Worm (Caenorhabditis elegans) whole organism, L4 larva: Measurements from ENCODE around the gene flp-23.

Experiments
- F10B5.3 ChIP-seq: sonication (generic microtip); optimal IDR thresholded peaks from 2 replicates; lab custom pipeline; 2016; ENCODE audit warnings: mild to moderate bottlenecking, missing genetic modification characterization, missing compliant biosample characterization
- F26F4.8 ChIP-seq: fragments of 200-800 bp; sonication (Bioruptor generic); conservative IDR thresholded peaks from 2 replicates; pipeline ENCODE4 v1.3.6; 2022; ENCODE audit warnings: missing genetic modification characterization, missing compliant biosample characterization
- F44E2.7 ChIP-seq: fragments of 200-800 bp; sonication (Bioruptor generic); IDR thresholded peaks from 2 replicates; pipeline ENCODE4 v2.1.2; 2022; ENCODE audit warnings: missing genetic modification characterization, missing compliant biosample characterization
- F49E8.2 ChIP-seq: sonication (generic microtip); optimal IDR thresholded peaks from 2 replicates; lab custom pipeline; 2016; ENCODE audit warnings: missing compliant biosample characterization, mild to moderate bottlenecking, missing genetic modification characterization, borderline replicate concordance
- T20F7.1 ChIP-seq: fragments of 200-800 bp; sonication (Bioruptor generic); optimal IDR thresholded peaks from 2 replicates; lab custom pipeline; 2018; ENCODE audit warnings: mild to moderate bottlenecking, missing genetic modification characterization, missing compliant biosample characterization
- ZK337.2 ChIP-seq: fragments of 200-800 bp; sonication (Bioruptor generic); IDR thresholded peaks from 2 replicates; pipeline ENCODE4 v1.3.6; 2022; ENCODE audit warnings: missing genetic modification reagents, missing genetic modification characterization, missing compliant biosample characterization
- aly-2 ChIP-seq: sonication (generic microtip); optimal IDR thresholded peaks from 2 replicates; lab custom pipeline; 2018; ENCODE audit warnings: missing biosample characterization, missing genetic modification characterization
- ama-1 ChIP-seq: fragments of 150-350 bp; optimal IDR thresholded peaks from 2 replicates; lab custom pipeline; 2014; ENCODE audit warnings: inconsistent platforms, mixed read lengths
- arid-1 ChIP-seq: fragments of 200-800 bp; sonication (Bioruptor generic); conservative IDR thresholded peaks from 2 replicates; pipeline ENCODE4 v1.3.6; 2022; ENCODE audit warnings: missing genetic modification reagents, missing genetic modification characterization, missing compliant biosample characterization
- ceh-62 ChIP-seq: sonication (generic microtip); optimal IDR thresholded peaks from 2 replicates; lab custom pipeline; 2017; ENCODE audit warnings: missing biosample characterization, missing genetic modification characterization
- ctbp-1 ChIP-seq: fragments of 200-800 bp; sonication (Bioruptor generic); IDR thresholded peaks from 2 replicates; pipeline ENCODE4 v1.3.6; 2022; ENCODE audit warnings: missing genetic modification reagents, missing genetic modification characterization, missing compliant biosample characterization
- daf-16 ChIP-seq, 3 experiments: sonication (generic microtip); optimal IDR thresholded peaks; 2 replicates each; lab custom pipeline; 2016 to 2017; ENCODE audit warnings: missing genetic modification characterization in 3 of 3, missing genetic modification reagents in 3 of 3, mild to moderate bottlenecking in 2 of 3, missing compliant biosample characterization in 2 of 3, missing biosample characterization in 1 of 3, moderate library complexity in 1 of 3
- dmd-6 ChIP-seq: fragments of 200-800 bp; sonication (Bioruptor generic); IDR thresholded peaks from 2 replicates; pipeline ENCODE4 v1.3.6; 2022; ENCODE audit warnings: missing genetic modification reagents, missing genetic modification characterization, missing compliant biosample characterization
- dve-1 ChIP-seq: sonication (generic microtip); optimal IDR thresholded peaks from 2 replicates; lab custom pipeline; 2017; ENCODE audit warnings: antibody characterized with exemption, mild to moderate bottlenecking, missing genetic modification characterization, missing compliant biosample characterization; ENCODE audit not compliant: insufficient read depth
- egl-27 ChIP-seq: sonication (generic microtip); optimal IDR thresholded peaks from 3 replicates; lab custom pipeline; 2017; ENCODE audit warnings: missing biosample characterization, missing genetic modification reagents, missing genetic modification characterization
- hif-1 ChIP-seq, 2 experiments: sonication (generic microtip); optimal IDR thresholded peaks; 2 replicates each; lab custom pipeline; 2016 to 2017; ENCODE audit warnings: missing compliant biosample characterization in 2 of 2, missing genetic modification characterization in 2 of 2, missing genetic modification reagents in 2 of 2, missing genotype in 2 of 2, mild to moderate bottlenecking in 1 of 2
- hlh-11 ChIP-seq: fragments of 200-800 bp; sonication (Bioruptor generic); optimal IDR thresholded peaks from 2 replicates; lab custom pipeline; 2018; ENCODE audit warnings: mild to moderate bottlenecking, missing genetic modification characterization, missing compliant biosample characterization
- hlh-30 ChIP-seq: sonication (generic microtip); optimal IDR thresholded peaks from 2 replicates; lab custom pipeline; 2017; ENCODE audit warnings: antibody characterized with exemption, mild to moderate bottlenecking, missing genetic modification characterization, missing compliant biosample characterization; ENCODE audit not compliant: insufficient read depth
- hmg-1.1 ChIP-seq: fragments of 200-800 bp; sonication (Bioruptor generic); IDR thresholded peaks from 2 replicates; pipeline ENCODE4 v1.3.6; 2022; ENCODE audit warnings: missing genetic modification reagents, missing genetic modification characterization, missing compliant biosample characterization
- lin-13 ChIP-seq: fragments of 150-350 bp; optimal IDR thresholded peaks from 2 replicates; lab custom pipeline; 2014; ENCODE audit warnings: missing biosample characterization, missing genetic modification reagents, missing genetic modification characterization
- lin-38 ChIP-seq: fragments of 200-800 bp; sonication (Bioruptor generic); IDR thresholded peaks from 2 replicates; pipeline ENCODE4 v1.3.6; 2022; ENCODE audit warnings: missing genetic modification reagents, missing genetic modification characterization, missing compliant biosample characterization
- lsy-2 ChIP-seq, 2 experiments: fragments of 150-350 bp in 1 of 2; sonication (generic microtip) in 1 of 2; optimal IDR thresholded peaks; 2 replicates each; lab custom pipeline; 2014 to 2017; ENCODE audit warnings: missing biosample characterization in 2 of 2, missing genetic modification characterization in 2 of 2
- madf-5 ChIP-seq, 2 experiments: fragments of 200-800 bp; sonication (Bioruptor generic); IDR thresholded peaks; 2 replicates each; pipeline ENCODE4 v1.3.6; 2022; ENCODE audit warnings: missing compliant biosample characterization in 2 of 2, missing genetic modification characterization in 2 of 2
- madf-9 ChIP-seq: fragments of 200-800 bp; sonication (Bioruptor generic); conservative IDR thresholded peaks from 2 replicates; pipeline ENCODE4 v1.3.6; 2022; ENCODE audit warnings: missing genetic modification reagents, missing genetic modification characterization, missing compliant biosample characterization
- mep-1 ChIP-seq: fragments of 150-350 bp; sonication (generic microtip); optimal IDR thresholded peaks from 3 replicates; lab custom pipeline; 2014; ENCODE audit warnings: missing biosample characterization, missing genetic modification characterization
- mes-2 ChIP-seq: sonication (generic microtip); optimal IDR thresholded peaks from 2 replicates; lab custom pipeline; 2016; ENCODE audit warnings: missing genotype, mild to moderate bottlenecking, missing genetic modification characterization, missing compliant biosample characterization; ENCODE audit not compliant: poor library complexity, severe bottlenecking
- nhr-10 ChIP-seq: fragments of 150-350 bp; optimal IDR thresholded peaks from 2 replicates; lab custom pipeline; 2014; ENCODE audit warnings: missing biosample characterization, missing genetic modification characterization
- nhr-102 ChIP-seq: sonication (generic microtip); optimal IDR thresholded peaks from 2 replicates; lab custom pipeline; 2016; ENCODE audit warnings: mild to moderate bottlenecking, missing genetic modification characterization, moderate library complexity, missing compliant biosample characterization
- nhr-11 ChIP-seq: fragments of 150-350 bp; optimal IDR thresholded peaks from 2 replicates; lab custom pipeline; 2014; ENCODE audit warnings: missing biosample characterization, missing genetic modification characterization
- nhr-111 ChIP-seq: fragments of 200-800 bp; sonication (Bioruptor generic); optimal IDR thresholded peaks from 2 replicates; lab custom pipeline; 2018; ENCODE audit warnings: mild to moderate bottlenecking, missing genetic modification characterization, missing compliant biosample characterization
- nhr-237 ChIP-seq: sonication (generic microtip); optimal IDR thresholded peaks from 2 replicates; lab custom pipeline; 2017; ENCODE audit warnings: missing biosample characterization, missing genetic modification characterization
- nhr-25 ChIP-seq: sonication (generic microtip); optimal IDR thresholded peaks from 2 replicates; lab custom pipeline; 2017; ENCODE audit warnings: missing genetic modification characterization, mild to moderate bottlenecking, missing compliant biosample characterization, antibody characterized with exemption, moderate library complexity, borderline replicate concordance; ENCODE audit not compliant: insufficient read depth
- nhr-41 ChIP-seq: fragments of 200-800 bp; sonication (Bioruptor generic); IDR thresholded peaks from 2 replicates; pipeline ENCODE4 v1.3.6; 2022; ENCODE audit warnings: missing genetic modification reagents, missing genetic modification characterization, missing compliant biosample characterization
- nhr-42 ChIP-seq: fragments of 200-800 bp; sonication (Bioruptor generic); IDR thresholded peaks from 2 replicates; pipeline ENCODE4 v1.3.6; 2022; ENCODE audit warnings: missing genetic modification characterization, missing compliant biosample characterization
- nhr-6 ChIP-seq: fragments of 150-350 bp; optimal IDR thresholded peaks from 2 replicates; lab custom pipeline; 2014; ENCODE audit warnings: missing biosample characterization, missing genetic modification characterization
- pha-4 ChIP-seq, 2 experiments: fragments of 150-350 bp in 1 of 2; fragments of 200-800 bp in 1 of 2; sonication (Bioruptor generic) in 1 of 2; IDR thresholded peaks in 1 of 2; optimal IDR thresholded peaks in 1 of 2; 2 replicates each; pipeline versions ENCODE4 v1.3.6 to Lab custom; 2014 to 2022; ENCODE audit warnings: missing genetic modification characterization in 2 of 2, missing genetic modification reagents in 2 of 2, missing biosample characterization in 1 of 2, missing compliant biosample characterization in 1 of 2
- pqm-1 ChIP-seq: sonication (generic microtip); optimal IDR thresholded peaks from 2 replicates; lab custom pipeline; 2017; ENCODE audit warnings: missing biosample characterization, missing genetic modification characterization
- sdz-12 ChIP-seq: fragments of 200-800 bp; sonication (Bioruptor generic); optimal IDR thresholded peaks from 2 replicates; lab custom pipeline; 2018; ENCODE audit warnings: mild to moderate bottlenecking, missing genetic modification characterization, missing compliant biosample characterization
- set-16 ChIP-seq: fragments of 200-800 bp; sonication (Bioruptor generic); IDR thresholded peaks from 2 replicates; pipeline ENCODE4 v1.3.6; 2022; ENCODE audit warnings: missing genetic modification reagents, missing genetic modification characterization, missing compliant biosample characterization
- skn-1 ChIP-seq: fragments of 150-350 bp; optimal IDR thresholded peaks from 2 replicates; lab custom pipeline; 2014; ENCODE audit warnings: missing biosample characterization, missing genetic modification characterization
- tag-97 ChIP-seq: fragments of 200-800 bp; sonication (Bioruptor generic); IDR thresholded peaks from 2 replicates; pipeline ENCODE4 v1.3.6; 2022; ENCODE audit warnings: missing genetic modification characterization, missing compliant biosample characterization
- tra-1 ChIP-seq: fragments of 200-800 bp; sonication (Bioruptor generic); IDR thresholded peaks from 2 replicates; pipeline ENCODE4 v1.3.6; 2022; ENCODE audit warnings: missing genetic modification reagents, missing genetic modification characterization, missing compliant biosample characterization
- zfp-3 ChIP-seq: fragments of 200-800 bp; sonication (Bioruptor generic); conservative IDR thresholded peaks from 2 replicates; pipeline ENCODE4 v1.3.6; 2022; ENCODE audit warnings: missing genetic modification reagents, missing genetic modification characterization, missing compliant biosample characterization
- zip-2 ChIP-seq: fragments of 150-350 bp; optimal IDR thresholded peaks from 2 replicates; lab custom pipeline; 2014; ENCODE audit warnings: missing biosample characterization, missing genetic modification characterization
- ztf-11 ChIP-seq: fragments of 150-350 bp; optimal IDR thresholded peaks from 2 replicates; lab custom pipeline; 2014; ENCODE audit warnings: missing biosample characterization, missing genetic modification characterization
- ztf-7 ChIP-seq: fragments of 150-350 bp; optimal IDR thresholded peaks from 2 replicates; lab custom pipeline; 2014; ENCODE audit warnings: missing biosample characterization, missing genetic modification characterization

Gene flp-23

DNA sequence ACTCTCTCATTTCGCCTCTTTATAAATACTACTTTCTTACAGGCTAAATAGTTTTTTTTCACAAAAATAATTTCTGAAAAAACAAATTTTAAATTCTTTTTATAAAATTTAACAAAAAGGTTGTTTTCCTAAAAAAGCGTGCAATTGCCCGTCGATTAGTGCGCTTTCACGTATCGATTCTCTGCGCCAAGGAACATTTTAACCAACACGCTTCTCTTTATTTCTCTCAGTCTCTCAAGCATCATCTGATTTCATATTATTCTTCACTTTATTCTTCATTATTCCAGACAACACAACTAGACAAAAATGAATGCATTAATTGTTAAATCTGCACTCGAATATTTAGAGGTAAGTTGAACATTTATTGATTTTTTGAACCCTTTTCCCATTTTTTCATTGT lies 39.1 kb downstream of the flp-23 start, which contains the start of gene B0303.4 (continued):
- no peak for TF ChIP-seq pha-4 (GFP tag; IDR thresholded peaks at IDR 0.05; lab: Robert Waterston, UW)
- TF ChIP-seq pha-4 (tag; optimal IDR thresholded peaks at IDR 0.05; lab: Kevin White, UChicago): peak; percentile 45
- TF ChIP-seq pqm-1 (tag; lab: Kevin White, UChicago): no peak

- TF ChIP-seq ama-1: peak; percentile 17
- no peak for TF ChIP-seq F10B5.3 (tag; lab: Kevin White, UChicago)
Measured at ce11 chrIII:8693322-8693721, 42.8 kb downstream of the flp-23 start, which contains the start of gene B0303.7. TSS of gene B0303.7 (plus strand) at chrIII:8693622.

- TF ChIP-seq ZK337.2 (GFP tag; lab: Robert Waterston, UW) (no peak), nhr-11 (tag; lab: Kevin White, UChicago) (no peak), nhr-102 (tag; lab: Kevin White, UChicago) (no peak), hlh-30 (peak; percentile 47), nhr-237 (no peak), aly-2 (tag; lab: Kevin White, UChicago) (no peak), T20F7.1 (GFP tag; lab: Kevin White, UChicago) (no peak), dmd-6 (peak; percentile 54), nhr-111 (GFP tag; lab: Kevin White, UChicago) (no peak), nhr-25 (tag; lab: Kevin White, UChicago) (no peak), set-16 (GFP tag; lab: Robert Waterston, UW) (no peak), nhr-42 (GFP tag; lab: Robert Waterston, UW) (no peak), egl-27 (no peak), lin-13 (GFP tag; lab: Kevin White, UChicago) (no peak), sdz-12 (no peak), mep-1 (tag; lab: Kevin White, UChicago) (peak; percentile 30), F26F4.8 (GFP tag; lab: Robert Waterston, UW) (no peak), hif-1 (tag; optimal IDR thresholded peaks at IDR 0.05; lab: Kevin White, UChicago) (peak in 1 of 2 experiments; percentile 12), tag-97 (no peak), hlh-11 (tag; lab: Kevin White, UChicago) (peak; percentile 53), zip-2 (tag; lab: Kevin White, UChicago) (no peak), hmg-1.1 (GFP tag; lab: Robert Waterston, UW) (no peak), skn-1 (tag; lab: Kevin White, UChicago) (no peak), nhr-6 (tag; lab: Kevin White, UChicago) (peak; percentile 48), lsy-2 (tag; optimal IDR thresholded peaks at IDR 0.05; lab: Kevin White, UChicago) (peak in 1 of 2 experiments; percentile 71), nhr-10 (tag; lab: Kevin White, UChicago) (no peak), ztf-11 (tag; lab: Kevin White, UChicago) (no peak), tra-1 (GFP tag; lab: Robert Waterston, UW) (no peak), ceh-62 (tag; lab: Kevin White, UChicago) (no peak), lin-38 (GFP tag; lab: Robert Waterston, UW) (0 out of 2 replicates have a peak, but pooled peaks have one; percentile 8), daf-16 (GFP tag; optimal IDR thresholded peaks at IDR 0.05; lab: Kevin White, UChicago) (no peak), daf-16 (tag; optimal IDR thresholded peaks at IDR 0.05; lab: Kevin White, UChicago) (peak; percentile 21), mes-2 (peak; percentile 61), ztf-7 (tag; lab: Kevin White, UChicago) (no peak), zfp-3 (GFP tag; lab: Robert Waterston, UW) (no peak), ctbp-1 (GFP tag; lab: Robert Waterston, UW) (no peak), F44E2.7 (no peak), nhr-41 (no peak), F49E8.2 (no peak), dve-1 (tag; lab: Kevin White, UChicago) (peak; percentile 68), pha-4 (GFP tag; IDR thresholded peaks at IDR 0.05; lab: Robert Waterston, UW) (no peak), pha-4 (tag; optimal IDR thresholded peaks at IDR 0.05; lab: Kevin White, UChicago) (peak; percentile 28), madf-9 (no peak), arid-1 (no peak), madf-5 (GFP tag; IDR thresholded peaks at IDR 0.05; lab: Robert Waterston, UW) (no peak)
Measured at ce11 chrIII:8696680-8697079, 46.1 kb downstream of the flp-23 start.
